Worm (Caenorhabditis elegans): ENCODE measurements around the gene col-158.

Gene col-158

ce11 chrV:11852305-11852704, 22.9 kb downstream of the col-158 start:
- TF ChIP-seq ZK546.5 (tag; optimal IDR thresholded peaks at IDR 0.05) (no peak), unc-55 (GFP tag; optimal IDR thresholded peaks at IDR 0.05) (peak; percentile 21)

DNA sequence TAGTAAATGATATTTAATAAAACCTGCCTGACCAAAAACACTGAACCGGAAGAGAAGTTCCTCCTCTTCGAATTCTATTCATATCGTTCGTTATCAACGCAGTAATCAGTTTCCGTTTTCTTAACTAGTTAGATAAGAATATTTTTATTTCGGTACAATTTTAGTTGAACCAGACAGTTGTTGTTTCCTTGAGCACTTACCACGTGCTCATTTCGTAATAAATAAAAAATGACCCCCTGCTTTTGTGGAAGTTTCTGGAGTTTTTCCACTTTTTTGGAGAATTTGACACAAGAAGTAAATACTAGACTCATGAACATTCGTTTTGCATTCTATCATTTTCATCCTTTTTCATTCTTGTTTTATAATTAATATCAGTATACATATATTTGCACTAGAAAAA, 24.3 kb downstream of the col-158 start:
- peak; percentile 25 for TF ChIP-seq unc-55 (GFP tag; optimal IDR thresholded peaks at IDR 0.05)
- TF ChIP-seq lin-13 (GFP tag; optimal IDR thresholded peaks at IDR 0.05): no peak

DNA sequence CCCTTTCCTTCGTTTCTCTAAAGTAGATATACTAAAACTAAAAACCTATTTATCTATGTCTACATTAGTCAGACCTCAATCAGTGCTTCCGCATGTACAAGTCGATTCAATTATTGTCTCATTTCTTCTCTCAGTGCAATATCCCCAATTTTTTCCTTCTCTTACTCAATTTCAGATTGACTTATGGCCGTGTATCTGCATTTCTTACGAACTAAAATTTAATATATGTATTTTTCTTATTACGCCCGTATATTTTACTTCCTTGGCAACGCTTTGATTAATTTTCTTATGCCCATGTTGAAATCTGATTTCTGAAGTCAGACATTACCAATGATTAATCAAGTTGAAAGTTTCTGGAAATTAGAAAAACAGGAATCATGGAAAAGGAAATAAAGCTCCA, 25.5 kb downstream of the col-158 start:
- no peak for TF ChIP-seq lin-39 (tag; optimal IDR thresholded peaks at IDR 0.05)
- no peak for TF ChIP-seq Y55F3AM.14 (GFP tag; optimal IDR thresholded peaks at IDR 0.05)
- peak; percentile 50 for TF ChIP-seq nhr-21 (tag; optimal IDR thresholded peaks at IDR 0.05)
- no peak for TF ChIP-seq ZK546.5 (tag; optimal IDR thresholded peaks at IDR 0.05)
- TF ChIP-seq nhr-237 (tag; optimal IDR thresholded peaks at IDR 0.05): no peak
- TF ChIP-seq nhr-12 (tag; optimal IDR thresholded peaks at IDR 0.05): no peak
- no peak for TF ChIP-seq nhr-10 (tag; optimal IDR thresholded peaks at IDR 0.05)
- TF ChIP-seq F13H6.1 (tag; optimal IDR thresholded peaks at IDR 0.05): no peak
- peak in 1 of 2 experiments; percentile 50 for TF ChIP-seq lsy-2 (tag; optimal IDR thresholded peaks at IDR 0.05)
- TF ChIP-seq C34F6.9 (tag; optimal IDR thresholded peaks at IDR 0.05): no peak
- no peak for TF ChIP-seq ztf-11 (tag; optimal IDR thresholded peaks at IDR 0.05)
- no peak for TF ChIP-seq elt-3 (tag; optimal IDR thresholded peaks at IDR 0.05)
- TF ChIP-seq nhr-25 (tag; optimal IDR thresholded peaks at IDR 0.05): no peak
- TF ChIP-seq R02D3.7 (tag; optimal IDR thresholded peaks at IDR 0.05): no peak
- TF ChIP-seq dmd-4 (tag; optimal IDR thresholded peaks at IDR 0.05): peak; percentile 15

DNA sequence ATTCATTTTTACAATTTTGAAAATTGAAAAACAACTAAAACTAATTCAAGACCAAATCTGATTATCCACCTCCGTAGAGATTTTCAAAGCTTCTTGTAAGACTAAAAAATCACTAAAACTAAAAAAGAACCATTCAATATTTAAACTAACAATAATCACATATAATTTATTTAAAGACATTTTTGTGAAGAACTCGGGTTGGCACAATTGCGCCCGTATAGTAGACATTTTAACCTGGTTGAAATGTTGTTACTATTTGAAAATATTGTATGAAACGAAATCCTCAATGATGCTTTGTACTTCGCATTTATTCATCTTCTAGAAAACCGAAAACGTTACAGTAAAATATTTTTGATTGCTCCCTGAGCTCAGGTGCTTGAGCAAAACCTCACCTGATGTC, 26.6 kb downstream of the col-158 start:
- TF ChIP-seq elt-3 (tag; optimal IDR thresholded peaks at IDR 0.05) (no peak), mbf-1 (tag; optimal IDR thresholded peaks at IDR 0.05) (no peak), dmd-4 (tag; optimal IDR thresholded peaks at IDR 0.05) (no peak)

DNA sequence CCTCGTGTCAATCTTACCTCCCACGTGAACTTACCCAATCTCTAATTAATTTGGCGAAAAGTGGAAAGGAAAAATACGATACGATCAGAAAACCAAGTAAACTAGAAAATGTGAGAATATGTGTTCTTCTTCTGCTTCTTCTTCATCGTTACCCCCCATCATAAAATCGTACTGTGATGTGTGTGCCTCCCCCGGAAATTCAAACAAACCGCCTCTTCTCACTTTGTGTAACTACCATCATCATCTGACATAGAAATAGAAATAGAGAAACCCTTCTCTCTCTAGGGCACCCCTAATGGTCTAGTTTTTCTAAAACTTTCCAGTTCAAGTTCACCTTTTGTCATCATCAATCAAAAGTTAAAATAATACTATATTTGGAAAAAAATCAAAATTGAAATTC, 28.4 kb downstream of the col-158 start:
- TF ChIP-seq ztf-4 (tag; optimal IDR thresholded peaks at IDR 0.05): no peak
- TF ChIP-seq sma-9 (GFP tag; optimal IDR thresholded peaks at IDR 0.05): peak; percentile 43
- TF ChIP-seq sma-9 (tag; optimal IDR thresholded peaks at IDR 0.05): no peak
- no peak for TF ChIP-seq mdl-1 (tag; optimal IDR thresholded peaks at IDR 0.05)
- TF ChIP-seq R02D3.7 (tag; optimal IDR thresholded peaks at IDR 0.05): no peak
- no peak for TF ChIP-seq skn-1 (tag; optimal IDR thresholded peaks at IDR 0.05)
- TF ChIP-seq nhr-25 (tag; optimal IDR thresholded peaks at IDR 0.05): peak; percentile 77
- no peak for TF ChIP-seq nhr-12 (tag; optimal IDR thresholded peaks at IDR 0.05)

DNA sequence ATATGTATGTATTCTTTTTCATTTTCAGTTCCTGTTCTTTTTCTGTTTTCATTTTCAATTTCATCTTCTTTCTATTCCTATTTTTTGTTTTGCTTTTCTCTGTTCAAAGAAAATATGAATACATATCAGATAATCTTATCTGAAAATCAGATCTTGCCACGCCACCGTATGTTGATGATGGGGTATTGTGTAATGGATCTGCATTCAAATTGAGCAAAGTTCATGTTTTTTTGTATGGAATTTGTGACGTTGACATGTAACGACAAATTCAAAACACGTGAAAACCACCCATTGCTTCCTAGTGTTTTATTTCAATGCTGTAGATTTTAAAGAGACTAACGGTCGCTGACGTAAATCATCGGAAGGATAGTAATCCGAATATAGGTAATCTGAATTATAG, 28.9 kb downstream of the col-158 start:
- TF ChIP-seq crh-2 (tag; optimal IDR thresholded peaks at IDR 0.05): no peak
- TF ChIP-seq sma-9 (GFP tag; optimal IDR thresholded peaks at IDR 0.05): peak; percentile 29
- no peak for TF ChIP-seq sma-9 (tag; optimal IDR thresholded peaks at IDR 0.05)

ce11 chrV:11859082-11859858, 29.9 kb downstream of the col-158 start:
- TF ChIP-seq ztf-4 (tag; optimal IDR thresholded peaks at IDR 0.05) (no peak), sma-9 (GFP tag; optimal IDR thresholded peaks at IDR 0.05) (peak; percentile 91), sma-9 (tag; optimal IDR thresholded peaks at IDR 0.05) (no peak), lin-13 (GFP tag; optimal IDR thresholded peaks at IDR 0.05) (no peak), ztf-11 (tag; optimal IDR thresholded peaks at IDR 0.05) (no peak), Y55F3AM.14 (GFP tag; optimal IDR thresholded peaks at IDR 0.05) (no peak), fos-1 (tag; optimal IDR thresholded peaks at IDR 0.05) (peak; percentile 96), mdl-1 (tag; optimal IDR thresholded peaks at IDR 0.05) (peak; percentile 52 to 84), lsy-2 (tag; optimal IDR thresholded peaks at IDR 0.05) (peak in 1 of 2 experiments; percentile 48), skn-1 (tag; optimal IDR thresholded peaks at IDR 0.05) (no peak), nhr-23 (tag; optimal IDR thresholded peaks at IDR 0.05) (no peak), mbf-1 (tag; optimal IDR thresholded peaks at IDR 0.05) (no peak), C34F6.9 (tag; optimal IDR thresholded peaks at IDR 0.05) (no peak), egl-27 (tag; optimal IDR thresholded peaks at IDR 0.05) (peak; percentile 69), ZK546.5 (tag; optimal IDR thresholded peaks at IDR 0.05) (no peak), unc-62 (GFP tag; optimal IDR thresholded peaks at IDR 0.05) (no peak), nhr-21 (tag; optimal IDR thresholded peaks at IDR 0.05) (peak; percentile 94), blmp-1 (tag; optimal IDR thresholded peaks at IDR 0.05; ENCODE audit: insufficient read depth) (peak; percentile 87), F13H6.1 (tag; optimal IDR thresholded peaks at IDR 0.05) (peak; percentile 57), nhr-25 (tag; optimal IDR thresholded peaks at IDR 0.05) (peak; percentile 90), nhr-237 (tag; optimal IDR thresholded peaks at IDR 0.05) (no peak), alr-1 (tag; optimal IDR thresholded peaks at IDR 0.05) (no peak), ceh-16 (tag; optimal IDR thresholded peaks at IDR 0.05) (no peak), ztf-1 (GFP tag; conservative IDR thresholded peaks at IDR 0.05) (no peak), ceh-82 (tag; optimal IDR thresholded peaks at IDR 0.05) (no peak), crh-2 (tag; optimal IDR thresholded peaks at IDR 0.05) (no peak), nhr-11 (tag; optimal IDR thresholded peaks at IDR 0.05) (no peak), sma-3 (GFP tag; optimal IDR thresholded peaks at IDR 0.05) (peak; percentile 79), elt-3 (tag; optimal IDR thresholded peaks at IDR 0.05) (no peak), lin-39 (tag; optimal IDR thresholded peaks at IDR 0.05) (no peak), gmeb-1 (tag; optimal IDR thresholded peaks at IDR 0.05) (no peak), nhr-10 (tag; optimal IDR thresholded peaks at IDR 0.05) (no peak)

Measured in whole organism, L2 larva.